Worm (Caenorhabditis elegans) whole organism, L3 larva: ENCODE data around the gene eelo-2.

Source experiments
- ceh-9 ChIP-seq: sonication (generic microtip); optimal IDR thresholded peaks from 2 replicates; lab custom pipeline; 2018; ENCODE audit warnings: missing biosample characterization, missing genetic modification characterization
- jun-1 ChIP-seq: fragments of 150-350 bp; optimal IDR thresholded peaks from 2 replicates; lab custom pipeline; 2014; ENCODE audit warnings: missing biosample characterization, missing genetic modification reagents, missing genetic modification characterization
- lin-39 ChIP-seq: fragments of 150-350 bp; optimal IDR thresholded peaks from 2 replicates; lab custom pipeline; 2018; ENCODE audit warnings: missing biosample characterization, missing genetic modification reagents, missing genetic modification characterization
- nhr-28 ChIP-seq: fragments of 150-350 bp; optimal IDR thresholded peaks from 2 replicates; lab custom pipeline; 2014; ENCODE audit warnings: missing biosample characterization, missing genetic modification characterization

DNA sequence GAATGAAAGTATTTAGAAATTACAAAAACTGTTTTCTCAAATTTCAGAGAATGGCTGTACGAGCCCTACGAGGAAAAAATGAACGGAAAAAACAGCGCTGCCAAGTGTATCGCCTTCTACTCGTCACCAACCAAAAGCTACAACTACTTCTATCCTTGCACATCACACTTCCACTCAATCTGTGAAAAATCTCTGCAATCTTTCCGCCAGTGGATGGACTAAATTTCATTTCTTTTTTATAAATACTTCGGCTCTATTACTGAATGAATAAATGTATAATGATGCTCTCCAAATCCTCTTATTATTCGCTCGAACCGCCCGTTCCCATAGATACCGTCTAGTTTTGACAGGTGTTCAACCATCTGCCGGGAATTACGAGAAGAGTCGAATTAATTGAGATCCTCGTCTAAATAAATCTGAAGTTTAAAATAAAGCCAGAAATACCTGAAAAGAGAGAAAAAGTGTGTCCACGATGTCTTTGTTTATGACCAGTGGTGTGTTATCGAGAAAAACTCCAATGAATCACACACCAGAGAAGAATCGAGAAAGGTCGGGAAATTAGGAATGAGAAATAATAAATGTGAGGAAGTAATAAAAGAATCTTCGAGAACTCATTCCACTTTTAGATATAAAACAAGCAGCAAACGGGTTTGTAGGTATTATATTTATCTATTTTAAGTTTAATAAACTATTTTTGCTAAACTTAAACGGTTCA, 27.7 kb downstream of the eelo-2 start:
- TF ChIP-seq lin-39 (tag; lab: Kevin White, UChicago) (no peak), nhr-28 (tag; lab: Kevin White, UChicago) (no peak), jun-1 (tag; lab: Kevin White, UChicago) (no peak), ceh-9 (no peak)
